Worm (Caenorhabditis elegans) whole organism, late embryonic: ENCODE results near the gene ins-22.

Experiments
- C08G9.2 ChIP-seq: sonication (generic microtip); optimal IDR thresholded peaks from 2 replicates; lab custom pipeline; 2016; ENCODE audit warnings: mild to moderate bottlenecking, missing genetic modification characterization, moderate library complexity, missing compliant biosample characterization
- K09A11.1 ChIP-seq: sonication (generic microtip); optimal IDR thresholded peaks from 2 replicates; lab custom pipeline; 2017; ENCODE audit warnings: antibody characterized with exemption, mild to moderate bottlenecking, missing genetic modification characterization, missing compliant biosample characterization; ENCODE audit not compliant: insufficient read depth
- T23F11.4 ChIP-seq: fragments of 200-800 bp; sonication (Bioruptor generic); optimal IDR thresholded peaks from 2 replicates; lab custom pipeline; 2018; ENCODE audit warnings: mild to moderate bottlenecking, missing genetic modification characterization, missing compliant biosample characterization
- Y22D7AL.16 ChIP-seq: sonication (generic microtip); optimal IDR thresholded peaks from 2 replicates; lab custom pipeline; 2016; ENCODE audit warnings: missing genetic modification characterization, missing compliant biosample characterization
- ceh-18 ChIP-seq: sonication (generic microtip); optimal IDR thresholded peaks from 2 replicates; lab custom pipeline; 2016; ENCODE audit warnings: missing genetic modification characterization, missing compliant biosample characterization
- ceh-19 ChIP-seq: fragments of 200-800 bp; sonication (Bioruptor generic); optimal IDR thresholded peaks from 2 replicates; lab custom pipeline; 2018; ENCODE audit warnings: mild to moderate bottlenecking, missing genetic modification characterization, missing compliant biosample characterization
- ceh-31 ChIP-seq: sonication (generic microtip); optimal IDR thresholded peaks from 2 replicates; lab custom pipeline; 2016; ENCODE audit warnings: missing genetic modification characterization, missing compliant biosample characterization
- ceh-48 ChIP-seq: sonication (generic microtip); optimal IDR thresholded peaks from 2 replicates; lab custom pipeline; 2016; ENCODE audit warnings: missing genetic modification characterization, inconsistent platforms, missing compliant biosample characterization
- ceh-9 ChIP-seq: sonication (generic microtip); optimal IDR thresholded peaks from 2 replicates; lab custom pipeline; 2016; ENCODE audit warnings: mild to moderate bottlenecking, missing genetic modification characterization, inconsistent platforms, missing compliant biosample characterization
- che-1 ChIP-seq: sonication (generic microtip); optimal IDR thresholded peaks from 2 replicates; lab custom pipeline; 2016; ENCODE audit warnings: mild to moderate bottlenecking, missing genetic modification characterization, missing compliant biosample characterization
- dmd-4 ChIP-seq: sonication (generic microtip); optimal IDR thresholded peaks from 2 replicates; lab custom pipeline; 2016; ENCODE audit warnings: borderline replicate concordance, missing genetic modification characterization, missing compliant biosample characterization
- elt-2 ChIP-seq: sonication (generic microtip); optimal IDR thresholded peaks from 2 replicates; lab custom pipeline; 2016; ENCODE audit warnings: missing genetic modification reagents, missing genetic modification characterization, missing compliant biosample characterization
- eyg-1 ChIP-seq: sonication (generic microtip); optimal IDR thresholded peaks from 2 replicates; lab custom pipeline; 2016; ENCODE audit warnings: missing genotype, missing genetic modification characterization, missing compliant biosample characterization
- fax-1 ChIP-seq: sonication (generic microtip); optimal IDR thresholded peaks from 2 replicates; lab custom pipeline; 2016; ENCODE audit warnings: missing genotype, missing genetic modification characterization, missing compliant biosample characterization
- fkh-6 ChIP-seq: sonication (generic microtip); optimal IDR thresholded peaks from 2 replicates; lab custom pipeline; 2016; ENCODE audit warnings: missing genetic modification characterization, missing compliant biosample characterization
- hlh-30 ChIP-seq: sonication (generic microtip); optimal IDR thresholded peaks from 2 replicates; lab custom pipeline; 2017; ENCODE audit warnings: antibody characterized with exemption, missing genetic modification characterization, missing compliant biosample characterization; ENCODE audit not compliant: insufficient read depth
- hlh-6 ChIP-seq: sonication (generic microtip); optimal IDR thresholded peaks from 2 replicates; lab custom pipeline; 2016; ENCODE audit warnings: missing genotype, missing genetic modification characterization, missing compliant biosample characterization
- hlh-8 ChIP-seq: sonication (generic microtip); optimal IDR thresholded peaks from 2 replicates; lab custom pipeline; 2016; ENCODE audit warnings: missing genotype, missing genetic modification characterization, missing compliant biosample characterization
- lin-11 ChIP-seq: fragments of 200-800 bp; sonication (Bioruptor generic); optimal IDR thresholded peaks from 2 replicates; lab custom pipeline; 2018; ENCODE audit warnings: mild to moderate bottlenecking, missing genetic modification characterization, missing compliant biosample characterization
- mec-3 ChIP-seq: sonication (generic microtip); optimal IDR thresholded peaks from 2 replicates; lab custom pipeline; 2016; ENCODE audit warnings: borderline replicate concordance, missing genetic modification characterization, missing compliant biosample characterization
- pag-3 ChIP-seq: sonication (generic microtip); optimal IDR thresholded peaks from 2 replicates; lab custom pipeline; 2016; ENCODE audit warnings: missing compliant biosample characterization, missing genetic modification characterization, borderline replicate concordance
- pat-9 ChIP-seq: fragments of 200-800 bp; sonication (Bioruptor generic); optimal IDR thresholded peaks from 2 replicates; lab custom pipeline; 2018; ENCODE audit warnings: mild to moderate bottlenecking, missing genetic modification characterization, moderate library complexity, missing compliant biosample characterization
- pqm-1 ChIP-seq: sonication (generic microtip); optimal IDR thresholded peaks from 2 replicates; lab custom pipeline; 2016; ENCODE audit warnings: missing genetic modification characterization, missing compliant biosample characterization
- pros-1 ChIP-seq: fragments of 150-350 bp; optimal IDR thresholded peaks from 2 replicates; lab custom pipeline; 2014; ENCODE audit warnings: missing biosample characterization, missing genetic modification reagents, missing genetic modification characterization
- sdc-2 ChIP-seq: sonication (generic microtip); optimal IDR thresholded peaks from 2 replicates; lab custom pipeline; 2016; ENCODE audit warnings: missing genotype, missing genetic modification characterization, missing compliant biosample characterization
- syd-9 ChIP-seq: sonication (generic microtip); optimal IDR thresholded peaks from 2 replicates; lab custom pipeline; 2016; ENCODE audit warnings: mild to moderate bottlenecking, missing genetic modification characterization, moderate library complexity, missing compliant biosample characterization
- ttx-3 ChIP-seq: sonication (generic microtip); optimal IDR thresholded peaks from 2 replicates; lab custom pipeline; 2016; ENCODE audit warnings: missing genetic modification reagents, missing genetic modification characterization, missing compliant biosample characterization
- unc-3 ChIP-seq, 2 experiments: fragments of 200-800 bp in 1 of 2; sonication (Bioruptor generic) in 1 of 2; sonication (generic microtip) in 1 of 2; conservative IDR thresholded peaks in 1 of 2; optimal IDR thresholded peaks in 1 of 2; 2 replicates each; pipeline versions ENCODE4 v1.3.6 to Lab custom; 2016 to 2022; ENCODE audit warnings: missing compliant biosample characterization in 2 of 2, missing genetic modification characterization in 2 of 2, missing genetic modification reagents in 1 of 2
- unc-42 ChIP-seq: sonication (generic microtip); optimal IDR thresholded peaks from 2 replicates; lab custom pipeline; 2016; ENCODE audit warnings: missing genotype, missing genetic modification characterization, missing compliant biosample characterization
- unc-55 ChIP-seq: sonication (generic microtip); optimal IDR thresholded peaks from 2 replicates; lab custom pipeline; 2017; ENCODE audit warnings: missing biosample characterization, missing genetic modification reagents, missing genetic modification characterization
- unc-86 ChIP-seq: sonication (generic microtip); optimal IDR thresholded peaks from 2 replicates; lab custom pipeline; 2016; ENCODE audit warnings: missing genetic modification characterization, missing compliant biosample characterization
- zip-5 ChIP-seq: sonication (generic microtip); optimal IDR thresholded peaks from 2 replicates; lab custom pipeline; 2016; ENCODE audit warnings: missing genetic modification characterization, missing compliant biosample characterization
- ztf-16 ChIP-seq: sonication (generic microtip); optimal IDR thresholded peaks from 2 replicates; lab custom pipeline; 2017; ENCODE audit warnings: missing genetic modification characterization, missing compliant biosample characterization

Gene ins-22

ce11 chrIII:9986827-9987429, 39.2 kb upstream of the ins-22 start, which contains the start of gene C05B5.12:
TSS of gene C05B5.12 (plus strand) at chrIII:9987379.
- TF ChIP-seq syd-9 (tag; lab: Kevin White, UChicago) (no peak), ceh-18 (tag; lab: Kevin White, UChicago) (peak; percentile 10), unc-55 (peak; percentile 87), elt-2 (no peak)

- TF ChIP-seq ceh-9 (tag; lab: Kevin White, UChicago): no peak
These were observed 37.7 kb upstream of the ins-22 start, which contains the start of gene C05B5.1 for ce11 chrIII:9988352-9988751. TSS of gene C05B5.1 (minus strand) at chrIII:9988452.

- no peak for TF ChIP-seq syd-9 (tag; lab: Kevin White, UChicago)
- no peak for TF ChIP-seq pqm-1
- TF ChIP-seq T23F11.4 (GFP tag; lab: Kevin White, UChicago): no peak
These were observed 34.8 kb upstream of the ins-22 start for ce11 chrIII:9991324-9991723.

ce11 chrIII:9993535-9993934, 32.6 kb upstream of the ins-22 start, which contains the start of gene C05B5.4:
TSS of gene C05B5.4 (plus strand) at chrIII:9993885.
- TF ChIP-seq C08G9.2 (no peak), pqm-1 (no peak), che-1 (tag; lab: Kevin White, UChicago) (no peak), hlh-8 (no peak), dmd-4 (tag; lab: Kevin White, UChicago) (no peak), eyg-1 (tag; lab: Kevin White, UChicago) (no peak), pat-9 (tag; lab: Kevin White, UChicago) (no peak), Y22D7AL.16 (tag; lab: Kevin White, UChicago) (no peak), zip-5 (tag; lab: Kevin White, UChicago) (no peak), ceh-19 (GFP tag; lab: Kevin White, UChicago) (no peak), unc-3 (GFP tag; conservative IDR thresholded peaks at IDR 0.05; lab: Robert Waterston, UW) (no peak), unc-3 (tag; optimal IDR thresholded peaks at IDR 0.05; lab: Kevin White, UChicago) (no peak), ztf-16 (tag; lab: Kevin White, UChicago) (no peak), hlh-30 (tag; lab: Kevin White, UChicago) (no peak), lin-11 (tag; lab: Kevin White, UChicago) (no peak), unc-55 (no peak)
- TF ChIP-seq, all 69 proteins: peak for 0

ce11 chrIII:9997890-9998289, 28.2 kb upstream of the ins-22 start, which contains the start of gene pqn-8:
TSS of gene pqn-8 (minus strand) at chrIII:9997990.
- TF ChIP-seq ttx-3 (tag; lab: Kevin White, UChicago): no peak
- TF ChIP-seq C08G9.2: no peak
- TF ChIP-seq ceh-19 (GFP tag; lab: Kevin White, UChicago): no peak
- no peak for TF ChIP-seq pat-9 (tag; lab: Kevin White, UChicago)
- TF ChIP-seq unc-42 (tag; lab: Kevin White, UChicago): no peak
- no peak for TF ChIP-seq ceh-31 (tag; lab: Kevin White, UChicago)
- no peak for TF ChIP-seq unc-86 (tag; lab: Kevin White, UChicago)
- no peak for TF ChIP-seq unc-55
- TF ChIP-seq pros-1 (tag; lab: Kevin White, UChicago): no peak
- TF ChIP-seq K09A11.1 (tag; lab: Kevin White, UChicago): no peak
- TF ChIP-seq hlh-6: no peak

ce11 chrIII:9999235-9999634, 26.9 kb upstream of the ins-22 start, which contains the start of gene C05B5.17:
TSS of gene C05B5.17 (minus strand) at chrIII:9999335.
- TF ChIP-seq unc-42 (tag; lab: Kevin White, UChicago) (no peak), pros-1 (tag; lab: Kevin White, UChicago) (no peak), dmd-4 (tag; lab: Kevin White, UChicago) (no peak), fax-1 (no peak), ztf-16 (tag; lab: Kevin White, UChicago) (no peak), ceh-48 (tag; lab: Kevin White, UChicago) (no peak), pag-3 (tag; lab: Kevin White, UChicago) (no peak), ceh-9 (tag; lab: Kevin White, UChicago) (no peak), unc-55 (no peak), Y22D7AL.16 (tag; lab: Kevin White, UChicago) (no peak), mec-3 (tag; lab: Kevin White, UChicago) (no peak), unc-3 (GFP tag; conservative IDR thresholded peaks at IDR 0.05; lab: Robert Waterston, UW) (no peak), unc-3 (tag; optimal IDR thresholded peaks at IDR 0.05; lab: Kevin White, UChicago) (no peak), sdc-2 (tag; lab: Kevin White, UChicago) (no peak), fkh-6 (no peak)
